Fruit fly (Drosophila melanogaster) whole organism, embryonic: ENCODE measurements around the gene Dpm3.
A peak's percentile ranks its signal among the peaks of the same experiment; 100 is the strongest.

Experiments
- Awh ChIP-seq: fragments of 200-800 bp; sonication (Bioruptor generic); IDR thresholded peaks from 2 replicates; pipeline ENCODE4, ENCODE4 v1.3.6; 2022; ENCODE audit warnings: missing biosample characterization, missing genetic modification characterization
- CG10431 ChIP-seq: fragments of 200-800 bp; sonication (Bioruptor generic); optimal IDR thresholded peaks from 3 replicates; lab custom pipeline; 2018; ENCODE audit warnings: missing biosample characterization, mild to moderate bottlenecking, missing genetic modification characterization
- CG11696 ChIP-seq: fragments of 200-800 bp; sonication (Bioruptor generic); IDR thresholded peaks from 2 replicates; pipeline ENCODE4 v1.3.6; 2022; ENCODE audit warnings: missing biosample characterization, missing genetic modification characterization
- CG12219 ChIP-seq: fragments of 200-800 bp; sonication (Bioruptor generic); optimal IDR thresholded peaks from 3 replicates; lab custom pipeline; 2018; ENCODE audit warnings: missing biosample characterization, mild to moderate bottlenecking, missing genetic modification characterization
- CG12391 ChIP-seq: fragments of 200-800 bp; sonication (Bioruptor generic); optimal IDR thresholded peaks from 3 replicates; lab custom pipeline; 2018; ENCODE audit warnings: missing biosample characterization, mild to moderate bottlenecking, missing genetic modification characterization, moderate library complexity
- CG13287 ChIP-seq: fragments of 200-800 bp; sonication (Bioruptor generic); IDR thresholded peaks from 2 replicates; pipeline ENCODE4 v1.3.6; 2022; ENCODE audit warnings: missing biosample characterization, missing genetic modification characterization; ENCODE audit not compliant: partially characterized antibody
- CG14710 ChIP-seq: fragments of 200-800 bp; sonication (Bioruptor generic); optimal IDR thresholded peaks from 3 replicates; lab custom pipeline; 2019; ENCODE audit warnings: missing biosample characterization, mild to moderate bottlenecking, missing genetic modification characterization, moderate library complexity
- CG14860 ChIP-seq: fragments of 200-800 bp; sonication (Bioruptor generic); IDR thresholded peaks from 3 replicates; pipeline ENCODE4 v1.3.6; 2022; ENCODE audit warnings: missing biosample characterization, missing genetic modification characterization; ENCODE audit not compliant: partially characterized antibody
- CG1602 ChIP-seq: fragments of 200-800 bp; sonication (Bioruptor generic); optimal IDR thresholded peaks from 3 replicates; lab custom pipeline; 2016; ENCODE audit warnings: missing biosample characterization, missing genetic modification characterization
- CG1603 ChIP-seq: fragments of 200-800 bp; sonication (Bioruptor generic); optimal IDR thresholded peaks from 2 replicates; lab custom pipeline; 2019; ENCODE audit warnings: missing biosample characterization, mild to moderate bottlenecking, missing genetic modification characterization, moderate library complexity
- CG16815 ChIP-seq: fragments of 200-800 bp; sonication (Bioruptor generic); optimal IDR thresholded peaks from 3 replicates; lab custom pipeline; 2017; ENCODE audit warnings: missing biosample characterization, mild to moderate bottlenecking, missing genetic modification characterization
- CG17612 ChIP-seq: fragments of 200-800 bp; sonication (Bioruptor generic); IDR thresholded peaks from 2 replicates; pipeline ENCODE4 v1.3.6; 2022; ENCODE audit warnings: missing biosample characterization, missing genetic modification characterization
- CG17829 ChIP-seq: fragments of 200-800 bp; optimal IDR thresholded peaks from 2 replicates; lab custom pipeline; 2019; ENCODE audit warnings: missing biosample characterization, mild to moderate bottlenecking, missing genetic modification characterization, moderate library complexity
- CG2129 ChIP-seq: fragments of 200-800 bp; sonication (Bioruptor generic); IDR thresholded peaks from 2 replicates; pipeline ENCODE4 v1.3.6; 2022; ENCODE audit warnings: missing biosample characterization, missing genetic modification characterization; ENCODE audit not compliant: partially characterized antibody
- CG31388 ChIP-seq: fragments of 200-800 bp; sonication (Bioruptor generic); optimal IDR thresholded peaks from 2 replicates; lab custom pipeline; 2016; ENCODE audit warnings: missing biosample characterization, missing genetic modification characterization
- CG3995 ChIP-seq: fragments of 200-800 bp; sonication (Bioruptor generic); optimal IDR thresholded peaks from 3 replicates; lab custom pipeline; 2016; ENCODE audit warnings: missing biosample characterization, missing genetic modification characterization
- CG4404 ChIP-seq: fragments of 200-800 bp; sonication (Bioruptor generic); IDR thresholded peaks from 2 replicates; pipeline ENCODE4 v1.3.6; 2022; ENCODE audit warnings: missing biosample characterization, missing genetic modification characterization
- CG4730 ChIP-seq: fragments of 200-800 bp; sonication (Bioruptor generic); IDR thresholded peaks from 2 replicates; pipeline ENCODE4 v1.3.6; 2022; ENCODE audit warnings: missing biosample characterization, missing genetic modification characterization
- CG6683 ChIP-seq: fragments of 200-800 bp; sonication (Bioruptor generic); optimal IDR thresholded peaks from 2 replicates; lab custom pipeline; 2017; ENCODE audit warnings: missing biosample characterization, mild to moderate bottlenecking, missing genetic modification characterization, missing genetic modification reagents
- Chrac-16 ChIP-seq: fragments of 200-800 bp; sonication (Bioruptor generic); optimal IDR thresholded peaks from 3 replicates; lab custom pipeline; 2016; ENCODE audit warnings: missing biosample characterization, missing genetic modification characterization
- Gsc ChIP-seq: fragments of 200-800 bp; sonication (Bioruptor generic); IDR thresholded peaks from 2 replicates; pipeline ENCODE4 v1.3.6; 2022; ENCODE audit warnings: missing biosample characterization, missing genetic modification characterization
- Hsf ChIP-seq: fragments of 200-800 bp; sonication (Bioruptor generic); optimal IDR thresholded peaks from 3 replicates; lab custom pipeline; 2016; ENCODE audit warnings: missing biosample characterization, missing genetic modification characterization
- Neu2 ChIP-seq: fragments of 200-800 bp; sonication (Bioruptor generic); optimal IDR thresholded peaks from 3 replicates; lab custom pipeline; 2016; ENCODE audit warnings: missing biosample characterization, missing genetic modification characterization, borderline replicate concordance
- Oaz ChIP-seq: fragments of 200-800 bp; sonication (Bioruptor generic); IDR thresholded peaks from 2 replicates; pipeline ENCODE4 v1.3.6; 2022; ENCODE audit warnings: missing biosample characterization, missing genetic modification characterization
- Opbp ChIP-seq: fragments of 200-800 bp; sonication (Bioruptor generic); IDR thresholded peaks from 3 replicates; pipeline ENCODE4 v1.3.6; 2022; ENCODE audit warnings: missing biosample characterization, missing genetic modification characterization; ENCODE audit not compliant: partially characterized antibody
- Ravus ChIP-seq: fragments of 200-800 bp; sonication (Bioruptor generic); IDR thresholded peaks from 2 replicates; pipeline ENCODE4 v1.3.6; 2022; ENCODE audit warnings: missing biosample characterization, missing genetic modification characterization
- ase ChIP-seq: fragments of 200-800 bp; sonication (Bioruptor generic); IDR thresholded peaks from 3 replicates; pipeline ENCODE4 v1.3.6; 2022; ENCODE audit warnings: missing biosample characterization, missing genetic modification characterization
- bowl ChIP-seq: fragments of 200-800 bp; sonication (Bioruptor generic); IDR thresholded peaks from 2 replicates; pipeline ENCODE4 v1.3.6; 2022; ENCODE audit warnings: missing biosample characterization, missing genetic modification characterization
- crp ChIP-seq, 2 experiments: fragments of 200-800 bp; sonication (Bioruptor generic); optimal IDR thresholded peaks; 2 replicates in 1 of 2; 3 replicates in 1 of 2; lab custom pipeline; 2017; ENCODE audit warnings: missing biosample characterization in 2 of 2, missing genetic modification characterization in 2 of 2, mild to moderate bottlenecking in 1 of 2, moderate library complexity in 1 of 2
- da ChIP-seq: fragments of 200-800 bp; sonication (Bioruptor generic); optimal IDR thresholded peaks from 2 replicates; lab custom pipeline; 2016; ENCODE audit warnings: missing biosample characterization, missing genetic modification characterization
- danr ChIP-seq: fragments of 200-800 bp; sonication (Bioruptor generic); IDR thresholded peaks from 2 replicates; pipeline ENCODE4 v1.3.6; 2022; ENCODE audit warnings: missing biosample characterization, missing genetic modification characterization
- dysf ChIP-seq: fragments of 200-800 bp; sonication (Bioruptor generic); IDR thresholded peaks from 3 replicates; pipeline ENCODE4 v1.3.6; 2022; ENCODE audit warnings: missing biosample characterization, missing genetic modification characterization
- en ChIP-seq: fragments of 200-800 bp; sonication (Bioruptor generic); optimal IDR thresholded peaks from 2 replicates; lab custom pipeline; 2016; ENCODE audit warnings: missing biosample characterization, missing genetic modification characterization
- fu2 ChIP-seq: fragments of 200-800 bp; sonication (Bioruptor generic); optimal IDR thresholded peaks from 2 replicates; lab custom pipeline; 2016; ENCODE audit warnings: missing biosample characterization, missing genetic modification characterization
- gce ChIP-seq: fragments of 200-800 bp; sonication (Bioruptor generic); IDR thresholded peaks from 3 replicates; pipeline ENCODE4 v1.3.6; 2022; ENCODE audit warnings: missing biosample characterization, missing genetic modification characterization
- hb ChIP-seq: fragments of 200-800 bp; sonication (Bioruptor generic); IDR thresholded peaks from 3 replicates; pipeline ENCODE4 v1.3.6; 2022; ENCODE audit warnings: missing biosample characterization, missing genetic modification characterization; ENCODE audit not compliant: partially characterized antibody
- ind ChIP-seq: fragments of 200-800 bp; sonication (Bioruptor generic); optimal IDR thresholded peaks from 3 replicates; lab custom pipeline; 2016; ENCODE audit warnings: missing biosample characterization, missing genetic modification characterization
- pzg ChIP-seq: fragments of 200-800 bp; sonication (Bioruptor generic); optimal IDR thresholded peaks from 3 replicates; lab custom pipeline; 2018; ENCODE audit warnings: missing biosample characterization, mild to moderate bottlenecking, missing genetic modification characterization, moderate library complexity
- row ChIP-seq: fragments of 200-800 bp; sonication (Bioruptor generic); IDR thresholded peaks from 3 replicates; pipeline ENCODE4 v1.3.6; 2022; ENCODE audit warnings: missing biosample characterization, missing genetic modification characterization
- sd ChIP-seq: fragments of 200-800 bp; sonication (Bioruptor generic); optimal IDR thresholded peaks from 3 replicates; lab custom pipeline; 2018; ENCODE audit warnings: missing biosample characterization, mild to moderate bottlenecking, missing genetic modification characterization, moderate library complexity
- sens-2 ChIP-seq: fragments of 200-800 bp; sonication (Bioruptor generic); IDR thresholded peaks from 2 replicates; pipeline ENCODE4 v1.3.6; 2022; ENCODE audit warnings: missing biosample characterization, missing genetic modification characterization
- slp2 ChIP-seq: fragments of 200-800 bp; sonication (Bioruptor generic); optimal IDR thresholded peaks from 2 replicates; lab custom pipeline; 2016; ENCODE audit warnings: missing biosample characterization, missing genetic modification characterization
- stc ChIP-seq: fragments of 200-800 bp; sonication (Bioruptor generic); IDR thresholded peaks from 2 replicates; pipeline ENCODE4 v1.3.6; 2022; ENCODE audit warnings: missing biosample characterization, missing genetic modification characterization
- tap ChIP-seq: fragments of 200-800 bp; optimal IDR thresholded peaks from 3 replicates; lab custom pipeline; 2019; ENCODE audit warnings: missing biosample characterization, mild to moderate bottlenecking, missing genetic modification characterization, moderate library complexity
- trem ChIP-seq: fragments of 200-800 bp; optimal IDR thresholded peaks from 3 replicates; lab custom pipeline; 2019; ENCODE audit warnings: missing biosample characterization, mild to moderate bottlenecking, missing genetic modification characterization, moderate library complexity
- trh ChIP-seq: fragments of 200-800 bp; sonication (Bioruptor generic); optimal IDR thresholded peaks from 2 replicates; lab custom pipeline; 2016; ENCODE audit warnings: missing biosample characterization, missing genetic modification characterization
- tx ChIP-seq: fragments of 200-800 bp; sonication (Bioruptor generic); optimal IDR thresholded peaks from 2 replicates; lab custom pipeline; 2016; ENCODE audit warnings: missing biosample characterization, missing genetic modification characterization
- z ChIP-seq: fragments of 200-800 bp; sonication (Bioruptor generic); IDR thresholded peaks from 3 replicates; pipeline ENCODE4 v1.3.6; 2022; ENCODE audit warnings: missing biosample characterization, missing genetic modification characterization

Dpm3 gene

DNA sequence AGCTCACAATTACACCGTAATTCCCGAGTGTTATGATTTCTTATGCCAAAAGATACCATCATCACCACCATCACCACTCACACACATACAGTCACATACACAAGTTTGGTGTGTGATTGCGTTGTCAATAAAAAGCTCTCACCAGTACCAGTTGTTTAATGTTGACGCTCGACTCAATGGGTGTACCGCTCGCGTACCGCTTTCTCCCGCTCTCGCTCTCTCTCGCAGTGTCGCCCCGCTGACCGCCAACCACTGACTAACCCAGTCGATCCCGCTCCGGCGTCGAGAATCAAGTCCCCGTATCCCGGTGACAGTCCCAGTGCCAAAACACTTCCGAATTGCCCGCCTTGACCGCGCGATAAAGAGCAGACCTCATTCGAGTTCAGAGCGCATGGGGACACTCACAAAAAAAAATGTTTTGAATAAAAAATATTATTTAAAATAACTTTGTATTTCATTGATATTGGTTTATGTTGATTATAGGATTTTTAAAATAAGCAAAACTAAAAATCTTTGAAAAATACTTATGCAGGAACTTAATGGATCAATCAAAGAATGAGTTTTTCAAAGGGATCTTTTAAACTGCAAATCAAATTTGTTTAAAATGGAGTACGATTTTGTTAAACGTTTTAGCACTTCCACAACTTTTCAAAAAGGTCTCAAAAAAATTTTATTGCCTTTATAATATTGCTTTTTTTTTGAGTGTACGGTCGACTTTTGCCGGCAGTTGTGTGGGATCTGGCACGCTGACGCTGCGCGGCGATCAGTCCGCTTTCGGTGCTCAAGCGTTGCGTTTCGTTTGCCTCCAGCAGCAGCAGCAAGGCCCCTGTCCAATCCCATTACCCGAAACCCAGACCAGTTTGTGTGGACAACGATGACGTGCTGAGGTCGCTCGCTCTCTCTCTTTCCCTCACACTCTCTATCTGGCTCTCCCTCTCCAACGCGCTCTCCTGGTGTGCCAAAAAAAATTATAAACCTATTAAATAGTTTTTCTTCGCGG, 38.4 kb downstream of the Dpm3 start, which contains the start of gene Dic1 (continued):
- TF ChIP-seq CG14710 (tag; lab: Kevin White, UChicago): peak; percentile 98
- peak; percentile 78; the same call in 2 of the 3 replicates for TF ChIP-seq ase (GFP tag; lab: Robert Waterston, UW)
- TF ChIP-seq CG16815 (GFP tag; lab: Kevin White, UChicago): peak; percentile 93
- TF ChIP-seq da (GFP tag; lab: Kevin White, UChicago): peak; percentile 77
- no peak for TF ChIP-seq CG2129 (GFP tag; lab: Robert Waterston, UW)
- no peak for TF ChIP-seq pzg (GFP tag; lab: Kevin White, UChicago)
- peak; percentile 52; the same call in 1 of the 3 replicates for TF ChIP-seq Opbp (GFP tag; lab: Robert Waterston, UW)
- peak; percentile 74 for TF ChIP-seq CG3995 (GFP tag; lab: Kevin White, UChicago)
- peak; percentile 82 for TF ChIP-seq CG4404 (GFP tag; lab: Robert Waterston, UW)
- TF ChIP-seq CG6683 (GFP tag; lab: Kevin White, UChicago): peak; percentile 96
- peak; percentile 83 for TF ChIP-seq sd
- TF ChIP-seq Hsf (GFP tag; lab: Kevin White, UChicago): peak; percentile 96
- peak; percentile 72 for TF ChIP-seq Awh (GFP tag; lab: Robert Waterston, UW)
- peak; percentile 78; the same call in 1 of the 2 replicates for TF ChIP-seq sens-2 (GFP tag; lab: Robert Waterston, UW)
- peak; percentile 57 for TF ChIP-seq CG11696 (GFP tag; lab: Robert Waterston, UW)
- TF ChIP-seq CG14860: no peak
- peak; percentile 69 for TF ChIP-seq Ravus (GFP tag; lab: Robert Waterston, UW)
- peak; percentile 77 for TF ChIP-seq CG17612
- TF ChIP-seq Neu2 (GFP tag; lab: Kevin White, UChicago): no peak
- TF ChIP-seq crp (GFP tag; optimal IDR thresholded peaks at IDR 0.05; lab: Kevin White, UChicago): peak in 1 of 2 experiments; percentile 59
- peak; percentile 96 for TF ChIP-seq CG1602
- TF ChIP-seq Oaz (GFP tag; lab: Robert Waterston, UW): peak; percentile 86
- TF ChIP-seq bowl (GFP tag; lab: Robert Waterston, UW): peak; percentile 48; the same call in 1 of the 2 replicates
- peak; percentile 85 for TF ChIP-seq CG31388
- peak; percentile 96 for TF ChIP-seq Chrac-16
- TF ChIP-seq trem (tag; lab: Kevin White, UChicago): peak; percentile 92
- peak; percentile 91 for TF ChIP-seq fu2 (GFP tag; lab: Kevin White, UChicago)
- TF ChIP-seq CG13287 (GFP tag; lab: Robert Waterston, UW): peak; percentile 52; the same call in 1 of the 2 replicates
- TF ChIP-seq Gsc (GFP tag; lab: Robert Waterston, UW): peak; percentile 74; the same call in 1 of the 2 replicates
- peak; percentile 67 for TF ChIP-seq CG1603 (tag; lab: Kevin White, UChicago)
- TF ChIP-seq slp2 (GFP tag; lab: Kevin White, UChicago): peak; percentile 88
- TF ChIP-seq CG10431 (GFP tag; lab: Kevin White, UChicago): peak; percentile 89
- TF ChIP-seq CG12219: peak; percentile 84
- peak; percentile 85 for TF ChIP-seq danr (GFP tag; lab: Robert Waterston, UW)
- TF ChIP-seq en (GFP tag; lab: Kevin White, UChicago): peak; percentile 76
- peak; percentile 91 for TF ChIP-seq tap
- TF ChIP-seq hb (GFP tag; lab: Robert Waterston, UW): no peak
- TF ChIP-seq ind (GFP tag; lab: Kevin White, UChicago): peak; percentile 95
- TF ChIP-seq CG4730 (GFP tag; lab: Robert Waterston, UW): peak; percentile 81
- peak; percentile 82 for TF ChIP-seq trh (GFP tag; lab: Kevin White, UChicago)
- TF ChIP-seq row (GFP tag; lab: Robert Waterston, UW): peak; percentile 94
- TF ChIP-seq z (GFP tag; lab: Robert Waterston, UW): no peak; the same call in 2 of the 3 replicates
- peak; percentile 96 for TF ChIP-seq dysf (GFP tag; lab: Robert Waterston, UW)
- TF ChIP-seq tx (GFP tag; lab: Kevin White, UChicago): peak; percentile 79
- no peak for TF ChIP-seq gce (GFP tag; lab: Robert Waterston, UW)
- peak; percentile 89 for TF ChIP-seq stc (GFP tag; lab: Robert Waterston, UW)
- TF ChIP-seq CG12391 (tag; lab: Kevin White, UChicago): peak; percentile 97
- TF ChIP-seq CG17829 (tag; lab: Kevin White, UChicago): peak; percentile 94
